Worm (Caenorhabditis elegans) whole organism, midembryonic: ENCODE measurements around the gene col-119.

Source experiments
- T22C8.4 ChIP-seq: fragments of 200-800 bp; sonication (Bioruptor generic); IDR thresholded peaks from 2 replicates; pipeline ENCODE4 v1.3.6; 2022; ENCODE audit warnings: missing genetic modification characterization, missing compliant biosample characterization
- cog-1 ChIP-seq: sonication (generic microtip); optimal IDR thresholded peaks from 2 replicates; lab custom pipeline; 2016; ENCODE audit warnings: missing genetic modification characterization, missing compliant biosample characterization
- flt-1 ChIP-seq: fragments of 200-800 bp; sonication (Bioruptor generic); IDR thresholded peaks from 2 replicates; pipeline ENCODE4 v1.3.6; 2022; ENCODE audit warnings: missing genetic modification characterization, missing compliant biosample characterization
- klf-2 ChIP-seq: fragments of 200-800 bp; sonication (Bioruptor generic); conservative IDR thresholded peaks from 2 replicates; pipeline ENCODE4 v1.3.6; 2022; ENCODE audit warnings: missing genetic modification reagents, missing genetic modification characterization, missing compliant biosample characterization
- med-1 ChIP-seq: sonication (generic microtip); optimal IDR thresholded peaks from 2 replicates; lab custom pipeline; 2017; ENCODE audit warnings: missing genetic modification characterization, mild to moderate bottlenecking, missing compliant biosample characterization, antibody characterized with exemption, missing genetic modification reagents; ENCODE audit not compliant: insufficient read depth
- ref-1 ChIP-seq: fragments of 200-800 bp; sonication (Bioruptor generic); conservative IDR thresholded peaks from 2 replicates; pipeline ENCODE4 v1.3.6; 2022; ENCODE audit warnings: missing genetic modification reagents, missing genetic modification characterization, missing compliant biosample characterization
- tab-1 ChIP-seq: fragments of 200-800 bp; sonication (Bioruptor generic); IDR thresholded peaks from 2 replicates; pipeline ENCODE4 v1.3.6; 2022; ENCODE audit warnings: missing genetic modification characterization, missing compliant biosample characterization
- ztf-23 ChIP-seq: fragments of 200-800 bp; sonication (Bioruptor generic); IDR thresholded peaks from 2 replicates; pipeline ENCODE4 v1.3.6; 2022; ENCODE audit warnings: missing genetic modification reagents, missing genetic modification characterization, missing compliant biosample characterization
- ztf-29 ChIP-seq: fragments of 200-800 bp; sonication (Bioruptor generic); IDR thresholded peaks from 2 replicates; pipeline ENCODE4 v1.3.6; 2022; ENCODE audit warnings: missing genetic modification reagents, missing genetic modification characterization, missing compliant biosample characterization

col-119 gene

ce11 chrIV:8979695-8980094 lies at the start of gene col-119:
TSS of gene col-119 (minus strand) at chrIV:8979795.
- TF ChIP-seq cog-1 (no peak), ref-1 (no peak), med-1 (no peak), klf-2 (no peak)

ce11 chrIV:9021245-9021779 lies 41.7 kb upstream of the col-119 start:
- TF ChIP-seq T22C8.4 (GFP tag; lab: Robert Waterston, UW) (no peak), cog-1 (no peak), ztf-23 (GFP tag; lab: Robert Waterston, UW) (no peak), klf-2 (no peak), ztf-29 (GFP tag; lab: Robert Waterston, UW) (no peak), tab-1 (GFP tag; lab: Robert Waterston, UW) (no peak), flt-1 (GFP tag; lab: Robert Waterston, UW) (no peak), med-1 (no peak), ref-1 (no peak)

ce11 chrIV:9020840-9021239 lies 41.2 kb upstream of the col-119 start, which contains the start of gene C53D6.4:
TSS of gene C53D6.4 (minus strand) at chrIV:9020940.
- TF ChIP-seq ztf-29 (GFP tag; lab: Robert Waterston, UW) (no peak), tab-1 (GFP tag; lab: Robert Waterston, UW) (no peak), klf-2 (no peak), med-1 (no peak), flt-1 (GFP tag; lab: Robert Waterston, UW) (no peak), T22C8.4 (GFP tag; lab: Robert Waterston, UW) (no peak), ztf-23 (GFP tag; lab: Robert Waterston, UW) (no peak), ref-1 (no peak)

- TF ChIP-seq T22C8.4 (GFP tag; lab: Robert Waterston, UW), result no peak
- TF ChIP-seq tab-1 (GFP tag; lab: Robert Waterston, UW), result no peak
- no peak for TF ChIP-seq med-1
These were observed 36.9 kb upstream of the col-119 start, which contains the start of gene acc-2 for ce11 chrIV:9016477-9016876. TSS of gene acc-2 (plus strand) at chrIV:9016777.

ce11 chrIV:9010257-9010656 lies 30.7 kb upstream of the col-119 start, which contains the start of gene C53D6.11:
TSS of gene C53D6.11 (plus strand) at chrIV:9010584.
- TF ChIP-seq T22C8.4 (GFP tag; lab: Robert Waterston, UW), result no peak
- TF ChIP-seq ztf-23 (GFP tag; lab: Robert Waterston, UW), result no peak
- TF ChIP-seq cog-1, result no peak
- TF ChIP-seq tab-1 (GFP tag; lab: Robert Waterston, UW), result no peak
- no peak for TF ChIP-seq ztf-29 (GFP tag; lab: Robert Waterston, UW)
- TF ChIP-seq flt-1 (GFP tag; lab: Robert Waterston, UW), result no peak
- no peak for TF ChIP-seq med-1
- TF ChIP-seq ref-1, result no peak
- TF ChIP-seq klf-2, result no peak

- TF ChIP-seq med-1, result no peak
- TF ChIP-seq cog-1, result no peak
- TF ChIP-seq ztf-29 (GFP tag; lab: Robert Waterston, UW), result no peak
These were observed 28.4 kb upstream of the col-119 start for ce11 chrIV:9007947-9008346.

ce11 chrIV:9005310-9005709 lies 25.7 kb upstream of the col-119 start, which contains the start of gene unc-129:
TSS of gene unc-129 (minus strand) at chrIV:9005410.
- TF ChIP-seq med-1 (no peak), klf-2 (no peak), ztf-29 (GFP tag; lab: Robert Waterston, UW) (no peak), ref-1 (no peak), tab-1 (GFP tag; lab: Robert Waterston, UW) (no peak), cog-1 (no peak), ztf-23 (GFP tag; lab: Robert Waterston, UW) (no peak), T22C8.4 (GFP tag; lab: Robert Waterston, UW) (no peak), flt-1 (GFP tag; lab: Robert Waterston, UW) (no peak)

ce11 chrIV:9002636-9003035 lies 23.0 kb upstream of the col-119 start, which contains the start of gene C53D6.8:
TSS of gene C53D6.8 (minus strand) at chrIV:9002736.
- no peak for TF ChIP-seq tab-1 (GFP tag; lab: Robert Waterston, UW)
- TF ChIP-seq flt-1 (GFP tag; lab: Robert Waterston, UW), result no peak
- no peak for TF ChIP-seq klf-2
- no peak for TF ChIP-seq T22C8.4 (GFP tag; lab: Robert Waterston, UW)
- TF ChIP-seq ref-1, result no peak
- TF ChIP-seq cog-1, result no peak
- TF ChIP-seq ztf-23 (GFP tag; lab: Robert Waterston, UW), result no peak
- TF ChIP-seq med-1, result no peak
- TF ChIP-seq ztf-29 (GFP tag; lab: Robert Waterston, UW), result no peak

ce11 chrIV:9001184-9001583 lies 21.6 kb upstream of the col-119 start:
- TF ChIP-seq med-1 (no peak), tab-1 (GFP tag; lab: Robert Waterston, UW) (no peak), ztf-29 (GFP tag; lab: Robert Waterston, UW) (no peak), flt-1 (GFP tag; lab: Robert Waterston, UW) (no peak), ref-1 (no peak), klf-2 (no peak), T22C8.4 (GFP tag; lab: Robert Waterston, UW) (no peak), ztf-23 (GFP tag; lab: Robert Waterston, UW) (no peak), cog-1 (no peak)

ce11 chrIV:9000664-9001063 lies 21.1 kb upstream of the col-119 start:
- no peak for TF ChIP-seq med-1
- no peak for TF ChIP-seq ztf-29 (GFP tag; lab: Robert Waterston, UW)
- no peak for TF ChIP-seq ref-1
- no peak for TF ChIP-seq klf-2
- no peak for TF ChIP-seq T22C8.4 (GFP tag; lab: Robert Waterston, UW)
- TF ChIP-seq tab-1 (GFP tag; lab: Robert Waterston, UW), result no peak
- no peak for TF ChIP-seq cog-1
- no peak for TF ChIP-seq flt-1 (GFP tag; lab: Robert Waterston, UW)
- no peak for TF ChIP-seq ztf-23 (GFP tag; lab: Robert Waterston, UW)

- TF ChIP-seq klf-2, result no peak
- TF ChIP-seq T22C8.4 (GFP tag; lab: Robert Waterston, UW), result no peak
- TF ChIP-seq flt-1 (GFP tag; lab: Robert Waterston, UW), result no peak
- no peak for TF ChIP-seq cog-1
- no peak for TF ChIP-seq med-1
- no peak for TF ChIP-seq tab-1 (GFP tag; lab: Robert Waterston, UW)
- TF ChIP-seq ztf-23 (GFP tag; lab: Robert Waterston, UW), result no peak
- no peak for TF ChIP-seq ztf-29 (GFP tag; lab: Robert Waterston, UW)
- TF ChIP-seq ref-1, result no peak
These were observed 14.9 kb upstream of the col-119 start for ce11 chrIV:8994487-8994886.
